Fruit fly (Drosophila melanogaster) whole organism, wandering third instar larva: Measurements from ENCODE around the gene kraken.

Experiments
- Abd-B ChIP-seq: fragments of >200 bp; optimal IDR thresholded peaks from 2 replicates; lab custom pipeline; 2017; ENCODE audit warnings: missing biosample characterization, missing genetic modification characterization
- CG32264 ChIP-seq: fragments of 200-800 bp; sonication (Bioruptor generic); optimal IDR thresholded peaks from 2 replicates; lab custom pipeline; 2016; ENCODE audit warnings: missing biosample characterization, missing genetic modification characterization
- CG9705 ChIP-seq: fragments of 200-800 bp; sonication (Bioruptor generic); optimal IDR thresholded peaks from 2 replicates; lab custom pipeline; 2018; ENCODE audit warnings: missing biosample characterization, mild to moderate bottlenecking, missing genetic modification characterization
- CrebA ChIP-seq: fragments of 200-800 bp; sonication (Bioruptor generic); optimal IDR thresholded peaks from 2 replicates; lab custom pipeline; 2016; ENCODE audit warnings: missing biosample characterization, mild to moderate bottlenecking, missing genetic modification characterization, borderline replicate concordance
- Dfd ChIP-seq: fragments of >200 bp; optimal IDR thresholded peaks from 2 replicates; lab custom pipeline; 2017; ENCODE audit warnings: missing biosample characterization, missing genetic modification characterization
- Dif ChIP-seq: fragments of 200-275, 200-300 bp; sonication (Bioruptor generic); optimal IDR thresholded peaks from 2 replicates; lab custom pipeline; 2018; ENCODE audit warnings: missing biosample characterization, missing genetic modification characterization; ENCODE audit not compliant: partially characterized antibody
- GATAd ChIP-seq: sonication (Bioruptor generic); optimal IDR thresholded peaks from 2 replicates; lab custom pipeline; 2016; ENCODE audit warnings: missing biosample characterization, missing genetic modification characterization
- HLH106 ChIP-seq: fragments of 200-800 bp; optimal IDR thresholded peaks from 3 replicates; lab custom pipeline; 2019; ENCODE audit warnings: missing biosample characterization, mild to moderate bottlenecking, missing genetic modification characterization, moderate library complexity
- Hnf4 ChIP-seq: fragments of 200-800 bp; sonication (Bioruptor generic); optimal IDR thresholded peaks from 2 replicates; lab custom pipeline; 2016; ENCODE audit warnings: missing biosample characterization, mild to moderate bottlenecking, missing genetic modification characterization
- Hr78 ChIP-seq: fragments of >200 bp; optimal IDR thresholded peaks from 2 replicates; lab custom pipeline; 2017; ENCODE audit warnings: missing biosample characterization, missing genetic modification characterization
- Hr83 ChIP-seq: fragments of 200-300 bp; sonication (Bioruptor generic); optimal IDR thresholded peaks from 2 replicates; lab custom pipeline; 2016; ENCODE audit warnings: missing biosample characterization, mild to moderate bottlenecking, missing genetic modification characterization, moderate library complexity; ENCODE audit not compliant: poor library complexity, severe bottlenecking
- Jra ChIP-seq: sonication (Bioruptor generic); optimal IDR thresholded peaks from 2 replicates; lab custom pipeline; 2016; ENCODE audit warnings: missing biosample characterization, missing genetic modification characterization
- Mio ChIP-seq: sonication (Bioruptor generic); optimal IDR thresholded peaks from 2 replicates; lab custom pipeline; 2016; ENCODE audit warnings: missing biosample characterization, missing genetic modification characterization
- Myc ChIP-seq: fragments of >200 bp; optimal IDR thresholded peaks from 2 replicates; lab custom pipeline; 2017
- N ChIP-seq: fragments of >200 bp; optimal IDR thresholded peaks from 2 replicates; lab custom pipeline; 2018; ENCODE audit warnings: missing biosample characterization, missing external identifiers, missing genetic modification characterization
- OdsH ChIP-seq: fragments of 200-800 bp; sonication (Bioruptor generic); optimal IDR thresholded peaks from 2 replicates; lab custom pipeline; 2016; ENCODE audit warnings: missing biosample characterization, mild to moderate bottlenecking, missing genetic modification characterization
- Rel ChIP-seq, 2 experiments: fragments of 200-800 bp; sonication (Bioruptor generic) in 1 of 2; optimal IDR thresholded peaks; 2 replicates in 1 of 2; 3 replicates in 1 of 2; lab custom pipeline; 2016 to 2019; ENCODE audit warnings: mild to moderate bottlenecking in 2 of 2, missing biosample characterization in 2 of 2, missing genetic modification characterization in 2 of 2, moderate library complexity in 1 of 2
- Sp1 ChIP-seq: fragments of 200-800 bp; sonication (Bioruptor generic); optimal IDR thresholded peaks from 3 replicates; lab custom pipeline; 2019; ENCODE audit warnings: missing biosample characterization, mild to moderate bottlenecking, missing genetic modification characterization, moderate library complexity
- Vsx2 ChIP-seq: fragments of 200-300, 225-300 bp; sonication (Bioruptor generic); optimal IDR thresholded peaks from 2 replicates; lab custom pipeline; 2018; ENCODE audit warnings: missing biosample characterization, missing genetic modification characterization; ENCODE audit not compliant: partially characterized antibody
- br ChIP-seq: fragments of 200-800 bp; sonication (Bioruptor generic); optimal IDR thresholded peaks from 2 replicates; lab custom pipeline; 2016; ENCODE audit warnings: missing biosample characterization, missing genetic modification characterization
- brk ChIP-seq: fragments of 200-800 bp; sonication (Bioruptor generic); optimal IDR thresholded peaks from 2 replicates; lab custom pipeline; 2016; ENCODE audit warnings: missing biosample characterization, mild to moderate bottlenecking, missing genetic modification characterization
- dl ChIP-seq, 2 experiments: fragments of 175-275, 200-275 bp in 1 of 2; fragments of 200-275 bp in 1 of 2; sonication (Bioruptor generic); optimal IDR thresholded peaks; lab custom pipeline; 2018; ENCODE audit warnings: mild to moderate bottlenecking in 2 of 2, missing biosample characterization in 2 of 2, missing genetic modification characterization in 2 of 2, moderate library complexity in 2 of 2; ENCODE audit not compliant: partially characterized antibody in 2 of 2, insufficient read depth in 1 of 2
- dmrt93B ChIP-seq: fragments of 200-800 bp; sonication (Bioruptor generic); optimal IDR thresholded peaks from 2 replicates; lab custom pipeline; 2018; ENCODE audit warnings: missing biosample characterization, mild to moderate bottlenecking, missing genetic modification characterization
- dsf ChIP-seq: sonication (Bioruptor generic); optimal IDR thresholded peaks from 2 replicates; lab custom pipeline; 2016; ENCODE audit warnings: missing biosample characterization, missing genetic modification characterization, borderline replicate concordance
- ey ChIP-seq: fragments of 200-800 bp; sonication (Bioruptor generic); optimal IDR thresholded peaks from 2 replicates; lab custom pipeline; 2016; ENCODE audit warnings: missing biosample characterization, missing genetic modification characterization
- foxo ChIP-seq, 2 experiments: fragments of 200-800 bp; sonication (Bioruptor generic); optimal IDR thresholded peaks; 2 replicates in 1 of 2; 3 replicates in 1 of 2; lab custom pipeline; 2016 to 2017; ENCODE audit warnings: missing biosample characterization in 2 of 2, missing genetic modification characterization in 2 of 2
- fru ChIP-seq: fragments of 200-800 bp; sonication (Bioruptor generic); optimal IDR thresholded peaks from 3 replicates; lab custom pipeline; 2016; ENCODE audit warnings: missing biosample characterization, mild to moderate bottlenecking, missing genetic modification characterization
- h ChIP-seq: fragments of 200-800 bp; sonication (Bioruptor generic); optimal IDR thresholded peaks from 3 replicates; lab custom pipeline; 2016; ENCODE audit warnings: missing biosample characterization, mild to moderate bottlenecking, missing genetic modification characterization
- jim ChIP-seq: fragments of 175-275, 200-325 bp; sonication (Bioruptor generic); optimal IDR thresholded peaks from 2 replicates; lab custom pipeline; 2016; ENCODE audit warnings: missing biosample characterization, mild to moderate bottlenecking, missing genetic modification characterization
- lola ChIP-seq: fragments of >200 bp; optimal IDR thresholded peaks from 2 replicates; lab custom pipeline; 2017; ENCODE audit warnings: missing biosample characterization, missing genetic modification characterization
- pan ChIP-seq: fragments of >200 bp; optimal IDR thresholded peaks from 2 replicates; lab custom pipeline; 2017
- psq ChIP-seq: fragments of 200-800 bp; sonication (Bioruptor generic); optimal IDR thresholded peaks from 3 replicates; lab custom pipeline; 2017; ENCODE audit warnings: missing biosample characterization, mild to moderate bottlenecking, missing genetic modification characterization, moderate library complexity
- rgr ChIP-seq: fragments of 200-800 bp; sonication (Bioruptor generic); optimal IDR thresholded peaks from 3 replicates; lab custom pipeline; 2016; ENCODE audit warnings: missing biosample characterization, mild to moderate bottlenecking, missing genetic modification characterization
- sage ChIP-seq: fragments of 200-800 bp; sonication (Bioruptor generic); optimal IDR thresholded peaks from 2 replicates; lab custom pipeline; 2016; ENCODE audit warnings: missing biosample characterization, mild to moderate bottlenecking, missing genetic modification characterization
- sv ChIP-seq: fragments of 200-800 bp; sonication (Bioruptor generic); optimal IDR thresholded peaks from 3 replicates; lab custom pipeline; 2016; ENCODE audit warnings: missing biosample characterization, missing genetic modification characterization
- tai ChIP-seq: sonication (Bioruptor generic); optimal IDR thresholded peaks from 2 replicates; lab custom pipeline; 2016; ENCODE audit warnings: missing biosample characterization, missing genetic modification characterization
- usp ChIP-seq: fragments of >200 bp; optimal IDR thresholded peaks from 2 replicates; lab custom pipeline; 2017; ENCODE audit warnings: missing biosample characterization, missing genetic modification characterization
- woc ChIP-seq: sonication (Bioruptor generic); optimal IDR thresholded peaks from 2 replicates; lab custom pipeline; 2016; ENCODE audit warnings: missing biosample characterization, mild to moderate bottlenecking, missing genetic modification characterization

Gene kraken

DNA sequence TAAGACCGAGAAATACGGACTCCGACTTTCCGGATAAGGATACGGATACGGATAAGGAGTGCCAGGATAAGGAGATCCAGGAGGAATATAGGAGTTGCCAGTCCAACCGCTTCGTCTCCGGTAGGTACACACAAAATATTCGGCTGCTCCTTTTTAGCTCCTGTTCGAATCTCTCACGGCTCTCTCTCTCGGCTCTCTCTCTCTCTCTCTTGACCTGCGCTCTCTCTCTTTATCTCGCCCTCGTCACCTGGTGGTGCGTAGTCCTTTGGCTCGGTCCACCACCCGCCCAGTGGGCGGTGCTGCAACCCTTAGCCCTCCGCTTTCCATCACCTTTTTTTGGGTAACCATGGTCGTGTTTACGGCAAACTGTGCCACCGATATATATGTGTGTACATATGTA is 26.2 kb upstream of the kraken start:
- TF ChIP-seq N (GFP tag; lab: Kevin White, UChicago) = no peak
- TF ChIP-seq Rel (GFP tag; optimal IDR thresholded peaks at IDR 0.05; lab: Kevin White, UChicago) = no peak
- TF ChIP-seq Rel (tag; optimal IDR thresholded peaks at IDR 0.05; lab: Kevin White, UChicago) = no peak
- no peak for TF ChIP-seq OdsH (GFP tag; lab: Kevin White, UChicago)
- peak; percentile 85 to 90 for TF ChIP-seq dl (GFP tag; optimal IDR thresholded peaks at IDR 0.05; lab: Kevin White, UChicago; ENCODE audit: insufficient read depth in 1 of 2, partially characterized antibody in 2 of 2)
- no peak for TF ChIP-seq brk (GFP tag; lab: Kevin White, UChicago)
- no peak for TF ChIP-seq woc (GFP tag; lab: Kevin White, UChicago)
- TF ChIP-seq lola (GFP tag; lab: Kevin White, UChicago) = no peak
- TF ChIP-seq Sp1 (GFP tag; lab: Kevin White, UChicago) = no peak
- peak; percentile 84 for TF ChIP-seq Dif
- no peak for TF ChIP-seq jim
- TF ChIP-seq dsf (GFP tag; lab: Kevin White, UChicago) = no peak
- no peak for TF ChIP-seq tai
- TF ChIP-seq h = no peak
- TF ChIP-seq Vsx2 = no peak

DNA sequence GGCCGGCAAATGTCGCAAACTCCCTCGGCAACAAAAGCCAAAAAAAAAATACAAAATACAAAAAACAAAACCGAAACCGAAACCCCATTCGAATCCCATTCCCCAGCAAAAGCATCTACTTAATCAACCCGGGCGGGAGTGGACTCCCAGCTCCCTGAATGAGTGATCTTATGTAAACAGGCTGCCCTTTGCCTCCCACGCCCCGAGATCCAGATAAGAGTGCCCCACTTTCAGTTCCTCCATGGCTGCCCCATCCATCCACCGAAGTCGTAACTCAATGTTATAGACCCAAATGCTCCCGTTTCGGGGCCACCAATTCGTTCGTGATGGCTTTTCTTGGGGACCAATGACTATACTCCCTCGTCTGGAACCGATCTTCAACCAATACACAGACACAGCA is 25.5 kb upstream of the kraken start:
- no peak for TF ChIP-seq CG32264 (GFP tag; lab: Kevin White, UChicago)
- no peak for TF ChIP-seq GATAd (GFP tag; lab: Kevin White, UChicago)
- TF ChIP-seq HLH106 (tag; lab: Kevin White, UChicago) = no peak
- no peak for TF ChIP-seq CrebA (GFP tag; lab: Kevin White, UChicago)
- no peak for TF ChIP-seq OdsH (GFP tag; lab: Kevin White, UChicago)
- no peak for TF ChIP-seq rgr (GFP tag; lab: Kevin White, UChicago)
- TF ChIP-seq Hr83 = no peak
- no peak for TF ChIP-seq Vsx2
- no peak for TF ChIP-seq Mio (GFP tag; lab: Kevin White, UChicago)
- TF ChIP-seq brk (GFP tag; lab: Kevin White, UChicago) = no peak
- no peak for TF ChIP-seq dmrt93B (GFP tag; lab: Kevin White, UChicago)
- TF ChIP-seq psq (GFP tag; lab: Kevin White, UChicago) = no peak
- no peak for TF ChIP-seq pan (lab: Kevin White, UChicago)
- TF ChIP-seq dsf (GFP tag; lab: Kevin White, UChicago) = no peak
- TF ChIP-seq dl (GFP tag; optimal IDR thresholded peaks at IDR 0.05; lab: Kevin White, UChicago; ENCODE audit: insufficient read depth in 1 of 2, partially characterized antibody in 2 of 2) = no peak
- TF ChIP-seq CG9705 (GFP tag; lab: Kevin White, UChicago) = no peak
- no peak for TF ChIP-seq Abd-B (GFP tag; lab: Kevin White, UChicago)
- no peak for TF ChIP-seq Sp1 (GFP tag; lab: Kevin White, UChicago)

DNA sequence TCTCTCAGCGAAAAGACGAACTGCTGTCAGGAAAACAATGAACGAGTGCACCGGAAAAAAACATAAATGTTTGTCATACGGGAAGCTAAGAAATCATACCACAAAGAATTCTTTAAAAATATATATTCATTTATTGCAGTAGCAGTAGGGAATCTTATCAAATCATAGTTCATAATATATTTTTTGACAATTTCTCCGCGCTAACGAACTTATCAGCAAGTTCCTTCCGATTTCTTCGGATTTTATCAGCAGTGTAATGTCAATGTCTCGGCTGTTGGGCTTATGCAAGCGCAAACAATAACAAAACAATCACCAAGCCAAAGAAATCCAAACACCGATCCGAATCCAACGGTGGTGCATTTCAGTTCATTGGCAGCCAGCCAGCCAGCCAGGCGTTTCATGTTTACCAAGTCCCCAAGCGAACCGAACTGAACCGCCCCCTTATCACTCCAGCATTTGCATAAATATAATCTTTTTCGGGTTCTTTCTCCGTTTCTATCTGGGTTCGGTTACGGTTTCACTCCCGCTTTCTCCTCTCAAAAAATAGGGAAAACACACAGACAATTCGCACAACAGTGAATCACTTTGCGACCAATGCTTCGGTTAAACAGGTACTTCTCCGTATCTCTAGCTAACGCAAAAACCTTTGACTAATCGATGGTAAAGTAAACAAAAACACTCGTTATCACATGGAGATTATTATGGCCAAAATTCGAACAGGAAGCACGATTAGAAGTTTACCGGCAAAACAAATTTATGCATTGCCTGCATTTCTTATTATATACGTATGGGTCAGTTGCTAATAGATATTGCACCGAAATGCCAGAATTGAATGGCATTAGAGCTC is 24.8 kb upstream of the kraken start:
- TF ChIP-seq psq (GFP tag; lab: Kevin White, UChicago) (peak; percentile 18), Hnf4 (GFP tag; lab: Kevin White, UChicago) (peak; percentile 17), OdsH (GFP tag; lab: Kevin White, UChicago) (peak; percentile 26), fru (no peak), lola (GFP tag; lab: Kevin White, UChicago) (no peak), CG9705 (GFP tag; lab: Kevin White, UChicago) (no peak), Hr78 (GFP tag; lab: Kevin White, UChicago) (no peak), pan (lab: Kevin White, UChicago) (no peak), rgr (GFP tag; lab: Kevin White, UChicago) (no peak), Mio (GFP tag; lab: Kevin White, UChicago) (no peak), dsf (GFP tag; lab: Kevin White, UChicago) (no peak), CG32264 (GFP tag; lab: Kevin White, UChicago) (no peak), Vsx2 (no peak), brk (GFP tag; lab: Kevin White, UChicago) (no peak), dmrt93B (GFP tag; lab: Kevin White, UChicago) (no peak), usp (GFP tag; lab: Kevin White, UChicago) (no peak), GATAd (GFP tag; lab: Kevin White, UChicago) (no peak), ey (GFP tag; lab: Kevin White, UChicago) (no peak), jim (no peak), Hr83 (no peak), woc (GFP tag; lab: Kevin White, UChicago) (no peak), br (GFP tag; lab: Kevin White, UChicago) (peak; percentile 28), HLH106 (tag; lab: Kevin White, UChicago) (no peak), dl (GFP tag; optimal IDR thresholded peaks at IDR 0.05; lab: Kevin White, UChicago; ENCODE audit: insufficient read depth in 1 of 2, partially characterized antibody in 2 of 2) (no peak), Abd-B (GFP tag; lab: Kevin White, UChicago) (no peak), Rel (GFP tag; optimal IDR thresholded peaks at IDR 0.05; lab: Kevin White, UChicago) (no peak), Rel (tag; optimal IDR thresholded peaks at IDR 0.05; lab: Kevin White, UChicago) (peak; percentile 99), CrebA (GFP tag; lab: Kevin White, UChicago) (no peak), sage (no peak), Dfd (GFP tag; lab: Kevin White, UChicago) (no peak), tai (no peak), Dif (peak; percentile 17), Jra (GFP tag; lab: Kevin White, UChicago) (no peak), N (GFP tag; lab: Kevin White, UChicago) (no peak), foxo (GFP tag; optimal IDR thresholded peaks at IDR 0.05; lab: Kevin White, UChicago) (peak in 1 of 2 experiments; percentile 18), Myc (lab: Kevin White, UChicago) (no peak), Sp1 (GFP tag; lab: Kevin White, UChicago) (peak; percentile 5), sv (GFP tag; lab: Kevin White, UChicago) (no peak), h (peak; percentile 24)
